Fruit fly (Drosophila melanogaster): ENCODE results near the gene ATPsynbetaL.

ATPsynbetaL gene

dm6 chr3L:16049955-16050886 is 47.4 kb upstream of the ATPsynbetaL start (continued):
- peak; percentile 39; the same call in 1 of the 3 replicates for TF ChIP-seq CG34422 (GFP tag; IDR thresholded peaks at IDR 0.05)
- TF ChIP-seq Dll (GFP tag; IDR thresholded peaks at IDR 0.05; ENCODE audit: partially characterized antibody): no peak
- TF ChIP-seq abd-A (tag; optimal IDR thresholded peaks at IDR 0.05): peak; percentile 23
- TF ChIP-seq fd64A (GFP tag; optimal IDR thresholded peaks at IDR 0.05): peak; percentile 57
- no peak for TF ChIP-seq Hsf (GFP tag; optimal IDR thresholded peaks at IDR 0.05)
- TF ChIP-seq CG8944 (GFP tag; optimal IDR thresholded peaks at IDR 0.05): no peak
- TF ChIP-seq CkIIα-i1 (GFP tag; IDR thresholded peaks at IDR 0.05): no peak
- no peak for TF ChIP-seq tx (GFP tag; optimal IDR thresholded peaks at IDR 0.05)
- TF ChIP-seq ac (GFP tag; optimal IDR thresholded peaks at IDR 0.05): no peak
- no peak for TF ChIP-seq CG6683 (GFP tag; optimal IDR thresholded peaks at IDR 0.05)
- TF ChIP-seq CG32772 (GFP tag; IDR thresholded peaks at IDR 0.05): peak; percentile 24; the same call in 1 of the 2 replicates
- TF ChIP-seq kni (GFP tag; optimal IDR thresholded peaks at IDR 0.05): peak; percentile 73
- no peak for TF ChIP-seq Taf1 (GFP tag; IDR thresholded peaks at IDR 0.05)
- TF ChIP-seq nerfin-1 (tag; optimal IDR thresholded peaks at IDR 0.05): peak; percentile 94
- no peak for TF ChIP-seq TFAM (GFP tag; optimal IDR thresholded peaks at IDR 0.05)
- TF ChIP-seq amos (GFP tag; IDR thresholded peaks at IDR 0.05; ENCODE audit: partially characterized antibody): no peak
- no peak for TF ChIP-seq dimm (GFP tag; IDR thresholded peaks at IDR 0.05)
- TF ChIP-seq CG8281 (tag; optimal IDR thresholded peaks at IDR 0.05): peak; percentile 8
- TF ChIP-seq CG16813 (GFP tag; IDR thresholded peaks at IDR 0.05; ENCODE audit: partially characterized antibody): no peak
- TF ChIP-seq Aef1 (GFP tag; IDR thresholded peaks at IDR 0.05): no peak
- peak; percentile 65 for TF ChIP-seq CG12299 (tag; optimal IDR thresholded peaks at IDR 0.05)
- TF ChIP-seq CG11085 (GFP tag; IDR thresholded peaks at IDR 0.05): no peak
- TF ChIP-seq salm (tag; optimal IDR thresholded peaks at IDR 0.05): peak; percentile 34
- no peak for TF ChIP-seq Opbp (GFP tag; IDR thresholded peaks at IDR 0.05; ENCODE audit: partially characterized antibody)
- peak; percentile 5 for TF ChIP-seq en (GFP tag; optimal IDR thresholded peaks at IDR 0.05)
- peak; percentile 76 for TF ChIP-seq Deaf1 (tag; optimal IDR thresholded peaks at IDR 0.05)
- TF ChIP-seq pum (GFP tag; optimal IDR thresholded peaks at IDR 0.05): peak; percentile 8
- peak; percentile 32 for TF ChIP-seq bcd (GFP tag; optimal IDR thresholded peaks at IDR 0.05)
- TF ChIP-seq CG17612 (GFP tag; IDR thresholded peaks at IDR 0.05): 0 out of 2 replicates have a peak, but pooled peaks have one; percentile 10
- TF ChIP-seq NfI (GFP tag; optimal IDR thresholded peaks at IDR 0.05): no peak
- peak; percentile 38; the same call in 1 of the 2 replicates for TF ChIP-seq CG31441 (GFP tag; IDR thresholded peaks at IDR 0.05)
- TF ChIP-seq maf-S (GFP tag; optimal IDR thresholded peaks at IDR 0.05): no peak
- no peak for TF ChIP-seq tna (GFP tag; IDR thresholded peaks at IDR 0.05; ENCODE audit: partially characterized antibody)
- TF ChIP-seq MBD-R2 (GFP tag; IDR thresholded peaks at IDR 0.05): peak; percentile 28
- no peak for TF ChIP-seq CG12155 (GFP tag; optimal IDR thresholded peaks at IDR 0.05)
- peak; percentile 61 for TF ChIP-seq CG3281 (GFP tag; optimal IDR thresholded peaks at IDR 0.05)
- peak; percentile 85 for TF ChIP-seq sqz (GFP tag; optimal IDR thresholded peaks at IDR 0.05)
- TF ChIP-seq CG31224 (GFP tag; IDR thresholded peaks at IDR 0.05): no peak
- TF ChIP-seq CG11723 (GFP tag; optimal IDR thresholded peaks at IDR 0.05): no peak
- peak; percentile 6 for TF ChIP-seq mam (GFP tag; optimal IDR thresholded peaks at IDR 0.05)
- peak; percentile 51 for TF ChIP-seq yki (optimal IDR thresholded peaks at IDR 0.05)
- peak; percentile 71 for TF ChIP-seq CG13296 (GFP tag; optimal IDR thresholded peaks at IDR 0.05)
- peak; percentile 34 for TF ChIP-seq CG17385 (GFP tag; optimal IDR thresholded peaks at IDR 0.05)
- 0 out of 4 replicates have a peak, but pooled peaks have one; percentile 11 for TF ChIP-seq chinmo (GFP tag; IDR thresholded peaks at IDR 0.05; ENCODE audit: partially characterized antibody)
- peak; percentile 5 for TF ChIP-seq CG10209 (GFP tag; optimal IDR thresholded peaks at IDR 0.05)
- no peak for TF ChIP-seq hth (optimal IDR thresholded peaks at IDR 0.05)
- TF ChIP-seq fd96Cb (tag; optimal IDR thresholded peaks at IDR 0.05): no peak
- no peak for TF ChIP-seq Doc3 (GFP tag; IDR thresholded peaks at IDR 0.05; ENCODE audit: partially characterized antibody)

Data from whole organism, embryonic.